Fruit fly (Drosophila melanogaster): ENCODE measurements around the gene CG7381.

DNA sequence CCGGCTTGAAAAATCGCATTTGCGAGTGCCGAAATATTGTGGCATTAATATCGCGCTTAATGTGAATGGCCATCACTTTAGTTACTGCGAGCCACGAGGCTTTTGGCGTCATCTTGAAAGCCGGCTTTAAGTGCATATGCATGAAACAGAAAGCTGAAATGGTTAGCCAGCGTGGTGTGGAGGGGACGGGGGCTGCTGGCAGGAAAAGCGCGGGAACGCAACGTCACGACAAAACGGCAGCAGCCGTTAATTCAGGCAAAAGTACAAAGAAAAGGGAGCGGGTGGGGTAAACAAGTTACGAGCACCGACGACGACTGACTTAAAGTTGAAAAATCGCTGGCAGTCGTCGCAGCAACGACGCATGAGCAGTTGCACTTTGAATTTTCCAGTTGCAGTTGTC, 38.1 kb upstream of the CG7381 start:
- TF ChIP-seq CG32121 (GFP tag; IDR thresholded peaks at IDR 0.05) (no peak), fd96Ca (GFP tag; IDR thresholded peaks at IDR 0.05) (no peak), CG13204 (GFP tag; optimal IDR thresholded peaks at IDR 0.05) (no peak), CG8159 (tag; optimal IDR thresholded peaks at IDR 0.05) (no peak), CG15710 (tag; optimal IDR thresholded peaks at IDR 0.05) (no peak), CG12605 (GFP tag; IDR thresholded peaks at IDR 0.05) (no peak), CG14655 (GFP tag; optimal IDR thresholded peaks at IDR 0.05) (no peak), Snoo (tag; optimal IDR thresholded peaks at IDR 0.05) (no peak)
